Fruit fly (Drosophila melanogaster): ENCODE data around the gene Cpr35B.

Cpr35B gene

dm6 chr2L:14408383-14409004, 16.5 kb downstream of the Cpr35B start (continued):
- TF ChIP-seq dati (GFP tag; IDR thresholded peaks at IDR 0.05) (no peak), Chrac-16 (GFP tag; optimal IDR thresholded peaks at IDR 0.05) (no peak), usp (GFP tag; optimal IDR thresholded peaks at IDR 0.05) (no peak), CG16863 (GFP tag; optimal IDR thresholded peaks at IDR 0.05) (no peak), abd-A (tag; optimal IDR thresholded peaks at IDR 0.05) (peak; percentile 6), CG13287 (GFP tag; IDR thresholded peaks at IDR 0.05; ENCODE audit: partially characterized antibody) (no peak), Dp (GFP tag; optimal IDR thresholded peaks at IDR 0.05) (no peak), lola (GFP tag; optimal IDR thresholded peaks at IDR 0.05) (no peak), slou (GFP tag; optimal IDR thresholded peaks at IDR 0.05) (no peak), ci (GFP tag; IDR thresholded peaks at IDR 0.05) (peak; percentile 47; the same call in 2 of the 3 replicates), HLH4C (GFP tag; IDR thresholded peaks at IDR 0.05; ENCODE audit: partially characterized antibody) (no peak), maf-S (GFP tag; optimal IDR thresholded peaks at IDR 0.05) (no peak), Bgb (GFP tag; IDR thresholded peaks at IDR 0.05; ENCODE audit: partially characterized antibody) (0 out of 2 replicates have a peak, but pooled peaks have one; percentile 22), tio (GFP tag; optimal IDR thresholded peaks at IDR 0.05) (no peak), sug (tag; optimal IDR thresholded peaks at IDR 0.05) (no peak), CG42726 (GFP tag; IDR thresholded peaks at IDR 0.05; ENCODE audit: partially characterized antibody) (0 out of 2 replicates have a peak, but pooled peaks have one; percentile 29), ham (GFP tag; IDR thresholded peaks at IDR 0.05) (no peak), chm (GFP tag; IDR thresholded peaks at IDR 0.05) (0 out of 2 replicates have a peak, but pooled peaks have one; percentile 16), GATAe (GFP tag; conservative IDR thresholded peaks at IDR 0.05) (no peak), sens (GFP tag) (peak; percentile 5), CG33557 (GFP tag; optimal IDR thresholded peaks at IDR 0.05) (no peak), Mrtf (GFP tag; IDR thresholded peaks at IDR 0.05) (no peak), row (GFP tag; IDR thresholded peaks at IDR 0.05) (no peak), ems (GFP tag; optimal IDR thresholded peaks at IDR 0.05) (no peak), wor (GFP tag; IDR thresholded peaks at IDR 0.05) (no peak), Awh (GFP tag; IDR thresholded peaks at IDR 0.05) (no peak), CG31388 (GFP tag; optimal IDR thresholded peaks at IDR 0.05) (no peak), CG7786 (GFP tag; optimal IDR thresholded peaks at IDR 0.05) (no peak), ewg (GFP tag; optimal IDR thresholded peaks at IDR 0.05) (peak; percentile 95), CG3407 (GFP tag; optimal IDR thresholded peaks at IDR 0.05) (no peak), pum (GFP tag; optimal IDR thresholded peaks at IDR 0.05) (no peak), hb (GFP tag; IDR thresholded peaks at IDR 0.05; ENCODE audit: partially characterized antibody) (no peak), CG12391 (tag; optimal IDR thresholded peaks at IDR 0.05) (no peak), Optix (GFP tag; IDR thresholded peaks at IDR 0.05) (no peak), ab (GFP tag; optimal IDR thresholded peaks at IDR 0.05) (no peak), fru (optimal IDR thresholded peaks at IDR 0.05) (no peak), CG14860 (GFP tag; IDR thresholded peaks at IDR 0.05; ENCODE audit: partially characterized antibody) (no peak), nau (GFP tag; optimal IDR thresholded peaks at IDR 0.05) (no peak), Aef1 (GFP tag; IDR thresholded peaks at IDR 0.05) (no peak), H15 (GFP tag; IDR thresholded peaks at IDR 0.05) (no peak), twi (tag; optimal IDR thresholded peaks at IDR 0.05) (no peak), bowl (GFP tag; IDR thresholded peaks at IDR 0.05) (no peak), Sox102F (GFP tag; optimal IDR thresholded peaks at IDR 0.05) (no peak), gem (tag; optimal IDR thresholded peaks at IDR 0.05) (no peak), CG6654 (GFP tag; optimal IDR thresholded peaks at IDR 0.05) (no peak), CG4282 (GFP tag; optimal IDR thresholded peaks at IDR 0.05) (no peak), cad (GFP tag; optimal IDR thresholded peaks at IDR 0.05) (no peak), shn (GFP tag; optimal IDR thresholded peaks at IDR 0.05) (no peak), zen (tag; optimal IDR thresholded peaks at IDR 0.05) (no peak), inv (GFP tag; IDR thresholded peaks at IDR 0.05; ENCODE audit: partially characterized antibody) (no peak), trem (tag; optimal IDR thresholded peaks at IDR 0.05) (peak; percentile 96)

Measured in whole organism, embryonic.